Worm (Caenorhabditis elegans): ENCODE measurements around the gene ech-8.

The ech-8 gene

DNA sequence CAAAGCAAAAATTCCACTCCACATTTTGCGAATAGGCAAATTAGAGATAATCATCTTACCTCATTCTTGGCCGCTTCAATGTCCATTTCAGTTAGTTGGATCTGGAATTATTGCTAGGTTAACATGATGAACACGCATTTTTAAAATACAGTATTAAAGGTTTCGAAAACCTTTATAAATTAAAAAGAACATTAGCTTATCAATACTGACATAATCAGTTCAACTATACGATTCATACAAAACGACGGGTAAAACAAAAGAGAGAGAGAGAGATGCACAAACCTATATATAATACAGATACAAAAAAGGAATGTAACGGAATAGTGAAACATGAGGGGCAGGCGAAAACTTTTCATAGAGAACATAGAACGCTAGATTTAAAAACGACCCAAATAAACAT, 42.5 kb upstream of the ech-8 start, which contains the start of gene thk-1:
Gene thk-1, minus strand, starts transcription at position 101 of the 400 bp plus-strand sequence.
- no peak for TF ChIP-seq hlh-1 (tag; optimal IDR thresholded peaks at IDR 0.05)
- TF ChIP-seq mab-5 (tag; optimal IDR thresholded peaks at IDR 0.05): no peak
- no peak for TF ChIP-seq M03D4.4 (tag; optimal IDR thresholded peaks at IDR 0.05)
- no peak for TF ChIP-seq elt-1 (tag; optimal IDR thresholded peaks at IDR 0.05; ENCODE audit: borderline replicate concordance, insufficient read depth)
- no peak for TF ChIP-seq unc-39 (tag; optimal IDR thresholded peaks at IDR 0.05)
- TF ChIP-seq zip-8 (tag; optimal IDR thresholded peaks at IDR 0.05): no peak
- no peak for TF ChIP-seq drap-1 (GFP tag; optimal IDR thresholded peaks at IDR 0.05)
- TF ChIP-seq pha-4 (tag; optimal IDR thresholded peaks at IDR 0.05): no peak
- TF ChIP-seq bed-3 (GFP tag; optimal IDR thresholded peaks at IDR 0.05): no peak
- no peak for TF ChIP-seq sptf-1 (tag; optimal IDR thresholded peaks at IDR 0.05)
- TF ChIP-seq mep-1 (tag; optimal IDR thresholded peaks at IDR 0.05): no peak
- TF ChIP-seq flh-1 (GFP tag; optimal IDR thresholded peaks at IDR 0.05): no peak
- no peak for TF ChIP-seq tbx-8 (GFP tag; optimal IDR thresholded peaks at IDR 0.05)

DNA sequence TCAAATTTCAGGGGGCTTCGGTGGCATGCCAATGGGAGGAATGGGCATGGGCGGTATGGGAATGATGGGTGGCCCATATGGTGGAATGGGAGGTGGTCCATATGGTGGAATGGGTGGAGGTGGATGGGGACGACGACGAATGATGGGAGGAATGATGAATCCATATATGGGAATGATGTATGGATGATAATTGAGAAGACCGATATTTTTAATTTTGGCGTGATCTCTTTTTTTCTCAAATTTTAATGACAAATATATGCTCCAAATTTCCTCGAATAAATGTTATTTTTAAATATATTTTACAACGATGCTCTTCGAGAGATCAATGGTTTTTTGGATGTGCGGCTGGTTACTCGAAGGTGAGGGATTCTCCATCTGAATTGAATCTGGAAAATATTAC, 38.7 kb upstream of the ech-8 start, which contains the start of gene Y43C5A.4:
Gene Y43C5A.4, plus strand, starts transcription at position 301 of the 400 bp plus-strand sequence.
- no peak for TF ChIP-seq ztf-11 (tag; optimal IDR thresholded peaks at IDR 0.05)
- TF ChIP-seq nhr-12 (tag; optimal IDR thresholded peaks at IDR 0.05): no peak

ce11 chrIV:10276960-10277359, 38.0 kb upstream of the ech-8 start, which contains the start of gene Y43C5A.7:
Gene Y43C5A.7 (plus strand): TSS chrIV:10277260.
- TF ChIP-seq mep-1 (tag; optimal IDR thresholded peaks at IDR 0.05): no peak
- no peak for TF ChIP-seq M03D4.4 (tag; optimal IDR thresholded peaks at IDR 0.05)
- no peak for TF ChIP-seq cnd-1 (tag; optimal IDR thresholded peaks at IDR 0.05)
- TF ChIP-seq drap-1 (GFP tag; optimal IDR thresholded peaks at IDR 0.05): no peak
- no peak for TF ChIP-seq unc-62 (GFP tag; optimal IDR thresholded peaks at IDR 0.05)
- TF ChIP-seq nhr-237 (tag; optimal IDR thresholded peaks at IDR 0.05): no peak

DNA sequence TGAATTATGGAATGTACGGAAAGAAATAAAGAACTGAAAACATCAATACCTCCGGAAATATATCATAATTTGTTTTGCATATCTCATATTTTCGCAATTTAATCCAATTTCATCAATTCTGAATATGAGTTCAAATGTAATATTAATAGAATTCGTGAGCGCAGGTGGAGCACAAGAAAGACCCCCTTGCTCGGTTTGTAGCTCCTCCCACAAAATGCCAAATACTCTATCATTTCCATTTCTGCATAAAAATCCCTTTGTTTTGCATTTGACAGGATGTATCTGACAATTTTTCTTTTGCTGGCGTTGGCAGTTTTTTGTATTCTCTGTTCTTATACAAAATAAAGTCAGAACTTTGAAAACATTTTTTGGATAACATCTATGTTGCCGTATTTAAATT, 36.1 kb upstream of the ech-8 start:
- no peak for TF ChIP-seq ces-1 (GFP tag; optimal IDR thresholded peaks at IDR 0.05)
- TF ChIP-seq nhr-12 (tag; optimal IDR thresholded peaks at IDR 0.05): no peak
- no peak for TF ChIP-seq nhr-2 (tag; optimal IDR thresholded peaks at IDR 0.05)
- no peak for TF ChIP-seq M03D4.4 (tag; optimal IDR thresholded peaks at IDR 0.05)
- no peak for TF ChIP-seq nhr-28 (tag; optimal IDR thresholded peaks at IDR 0.05)
- no peak for TF ChIP-seq lin-32 (GFP tag; optimal IDR thresholded peaks at IDR 0.05)
- no peak for TF ChIP-seq ceh-43 (GFP tag; optimal IDR thresholded peaks at IDR 0.05)
- TF ChIP-seq flh-1 (GFP tag; optimal IDR thresholded peaks at IDR 0.05): no peak
- TF ChIP-seq unc-39 (tag; optimal IDR thresholded peaks at IDR 0.05): no peak
- no peak for TF ChIP-seq elt-3 (tag; optimal IDR thresholded peaks at IDR 0.05)
- TF ChIP-seq unc-120 (tag; optimal IDR thresholded peaks at IDR 0.05; ENCODE audit: poor library complexity, severe bottlenecking): no peak
- TF ChIP-seq ham-2 (GFP tag; optimal IDR thresholded peaks at IDR 0.05): no peak
- no peak for TF ChIP-seq bed-3 (GFP tag; optimal IDR thresholded peaks at IDR 0.05)
- no peak for TF ChIP-seq pha-4 (tag; optimal IDR thresholded peaks at IDR 0.05)
- no peak for TF ChIP-seq lsy-2 (tag; optimal IDR thresholded peaks at IDR 0.05)
- no peak for TF ChIP-seq mab-5 (tag; optimal IDR thresholded peaks at IDR 0.05)
- TF ChIP-seq tbx-8 (GFP tag; optimal IDR thresholded peaks at IDR 0.05): no peak
- no peak for TF ChIP-seq snpc-4 (tag; optimal IDR thresholded peaks at IDR 0.05)
- no peak for TF ChIP-seq nhr-237 (tag; optimal IDR thresholded peaks at IDR 0.05)

DNA sequence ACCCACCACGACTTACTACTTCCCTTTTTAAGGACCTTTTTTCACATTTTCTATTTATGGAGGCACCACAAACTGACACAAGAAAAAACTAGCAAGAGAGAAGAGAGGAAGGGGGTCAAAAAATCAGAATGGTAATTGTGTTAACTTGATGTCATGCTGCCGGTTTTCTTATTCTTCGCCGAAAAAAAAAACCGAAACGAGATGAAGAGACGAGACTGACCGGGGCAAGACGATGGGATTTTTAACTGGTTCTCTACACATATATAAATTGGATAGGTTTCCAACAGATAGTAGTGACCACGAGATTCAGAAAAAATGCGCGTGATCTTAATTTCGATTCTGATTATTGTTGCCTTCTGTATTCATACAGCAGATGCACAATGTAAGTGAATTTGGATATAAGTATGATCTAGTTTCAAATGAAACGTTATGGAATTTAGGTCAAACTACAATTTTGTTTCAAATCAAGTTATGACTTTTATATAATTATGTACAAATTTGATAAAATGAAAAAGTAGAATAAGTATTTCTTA, 34.9 kb upstream of the ech-8 start, which contains the start of gene Y43C5A.3:
Gene Y43C5A.3, plus strand, starts transcription at position 256 of the 533 bp plus-strand sequence.
- no peak for TF ChIP-seq nhr-12 (tag; optimal IDR thresholded peaks at IDR 0.05)
- TF ChIP-seq M03D4.4 (tag; optimal IDR thresholded peaks at IDR 0.05): no peak
- TF ChIP-seq blmp-1 (tag; optimal IDR thresholded peaks at IDR 0.05): no peak
- no peak for TF ChIP-seq pha-4 (tag; optimal IDR thresholded peaks at IDR 0.05)
- no peak for TF ChIP-seq elt-1 (tag; optimal IDR thresholded peaks at IDR 0.05; ENCODE audit: borderline replicate concordance, insufficient read depth)
- no peak for TF ChIP-seq mep-1 (tag; optimal IDR thresholded peaks at IDR 0.05)
- no peak for TF ChIP-seq lsy-2 (tag; optimal IDR thresholded peaks at IDR 0.05)
- no peak for TF ChIP-seq lin-13 (tag; optimal IDR thresholded peaks at IDR 0.05)
- TF ChIP-seq elt-3 (tag; optimal IDR thresholded peaks at IDR 0.05): no peak
- TF ChIP-seq ceh-83 (GFP tag; optimal IDR thresholded peaks at IDR 0.05): no peak
- TF ChIP-seq nhr-237 (tag; optimal IDR thresholded peaks at IDR 0.05): no peak
- TF ChIP-seq mls-2 (tag; optimal IDR thresholded peaks at IDR 0.05): no peak
- TF ChIP-seq sem-2 (GFP tag; optimal IDR thresholded peaks at IDR 0.05): no peak
- TF ChIP-seq tbx-8 (GFP tag; optimal IDR thresholded peaks at IDR 0.05): no peak
- no peak for TF ChIP-seq unc-39 (tag; optimal IDR thresholded peaks at IDR 0.05)
- no peak for TF ChIP-seq ceh-43 (GFP tag; optimal IDR thresholded peaks at IDR 0.05)
- no peak for TF ChIP-seq flh-1 (GFP tag; optimal IDR thresholded peaks at IDR 0.05)
- TF ChIP-seq snpc-4 (tag; optimal IDR thresholded peaks at IDR 0.05): no peak
- no peak for TF ChIP-seq cnd-1 (tag; optimal IDR thresholded peaks at IDR 0.05)
- no peak for TF ChIP-seq sptf-1 (tag; optimal IDR thresholded peaks at IDR 0.05)

All from whole organism, mixed stage, embryonic.